Worm (Caenorhabditis elegans): Measurements from ENCODE around the gene K09F6.15.

ce11 chrII:2295817-2296315 lies 18.5 kb upstream of the K09F6.15 start, which contains the start of gene fbxc-25:
- no peak for TF ChIP-seq ceh-9 (tag; optimal IDR thresholded peaks at IDR 0.05)
- TF ChIP-seq nhr-28 (tag; optimal IDR thresholded peaks at IDR 0.05), result no peak
- TF ChIP-seq ceh-16 (tag; optimal IDR thresholded peaks at IDR 0.05), result no peak
- TF ChIP-seq elt-3 (tag; optimal IDR thresholded peaks at IDR 0.05), result no peak
- TF ChIP-seq sea-2 (GFP tag; optimal IDR thresholded peaks at IDR 0.05), result no peak
- TF ChIP-seq elt-2 (tag; optimal IDR thresholded peaks at IDR 0.05), result no peak
- TF ChIP-seq nhr-77 (tag; optimal IDR thresholded peaks at IDR 0.05), result no peak
- no peak for TF ChIP-seq tbx-2 (tag; optimal IDR thresholded peaks at IDR 0.05)
- TF ChIP-seq ceh-28 (tag; optimal IDR thresholded peaks at IDR 0.05), result no peak
- TF ChIP-seq pha-4 (tag; optimal IDR thresholded peaks at IDR 0.05), result no peak
- no peak for TF ChIP-seq ZK546.5 (tag; optimal IDR thresholded peaks at IDR 0.05)
- TF ChIP-seq nhr-11 (tag; optimal IDR thresholded peaks at IDR 0.05), result no peak
- TF ChIP-seq ama-1 (optimal IDR thresholded peaks at IDR 0.05), result no peak

Measured in whole organism, L3 larva.